Worm (Caenorhabditis elegans): ENCODE results near the gene nhr-173.
A peak's percentile ranks its signal among the peaks of the same experiment; 100 is the strongest.

nhr-173 gene

DNA sequence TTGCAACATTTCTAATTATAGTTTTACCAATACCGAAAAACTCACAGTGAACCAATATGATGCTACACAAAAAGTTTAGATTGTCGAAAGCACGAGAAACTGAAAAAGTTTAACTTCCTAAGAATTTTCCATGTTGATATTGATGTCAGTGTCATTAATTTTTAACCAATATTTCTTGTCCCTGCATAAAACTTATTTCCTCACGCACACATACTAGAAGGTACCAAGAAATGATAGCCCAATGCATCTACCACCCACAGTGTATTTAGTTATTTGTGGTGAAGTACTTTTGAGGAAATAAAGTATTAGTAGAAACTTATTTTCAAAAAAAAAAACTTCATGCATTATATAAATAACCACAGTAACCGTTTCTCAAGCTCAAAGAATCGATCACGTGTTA, 23.9 kb upstream of the nhr-173 start, which contains the start of gene aexr-2:
TSS of gene aexr-2 (minus strand) at position 101 of the 400 bp plus-strand sequence.
- TF ChIP-seq ztf-11 (tag; optimal IDR thresholded peaks at IDR 0.05) = no peak
- TF ChIP-seq mdl-1 (tag; optimal IDR thresholded peaks at IDR 0.05) = no peak
- TF ChIP-seq mbf-1 (tag; optimal IDR thresholded peaks at IDR 0.05) = no peak
- TF ChIP-seq sma-9 (GFP tag; optimal IDR thresholded peaks at IDR 0.05) = no peak
- no peak for TF ChIP-seq sma-9 (tag; optimal IDR thresholded peaks at IDR 0.05)
- no peak for TF ChIP-seq peb-1 (tag; optimal IDR thresholded peaks at IDR 0.05)
- no peak for TF ChIP-seq ama-1 (optimal IDR thresholded peaks at IDR 0.05)
- TF ChIP-seq Y55F3AM.14 (GFP tag; optimal IDR thresholded peaks at IDR 0.05) = no peak
- TF ChIP-seq blmp-1 (tag; optimal IDR thresholded peaks at IDR 0.05; ENCODE audit: insufficient read depth) = no peak
- TF ChIP-seq lin-39 (tag; optimal IDR thresholded peaks at IDR 0.05) = no peak
- no peak for TF ChIP-seq egl-27 (tag; optimal IDR thresholded peaks at IDR 0.05)
- no peak for TF ChIP-seq unc-55 (GFP tag; optimal IDR thresholded peaks at IDR 0.05)
- TF ChIP-seq R02D3.7 (tag; optimal IDR thresholded peaks at IDR 0.05) = no peak
- no peak for TF ChIP-seq lin-13 (GFP tag; optimal IDR thresholded peaks at IDR 0.05)
- no peak for TF ChIP-seq nhr-21 (tag; optimal IDR thresholded peaks at IDR 0.05)

- no peak for TF ChIP-seq crh-2 (tag; optimal IDR thresholded peaks at IDR 0.05)
- no peak for TF ChIP-seq zag-1 (tag; optimal IDR thresholded peaks at IDR 0.05)
- TF ChIP-seq R02D3.7 (tag; optimal IDR thresholded peaks at IDR 0.05) = no peak
- TF ChIP-seq sem-4 (tag; optimal IDR thresholded peaks at IDR 0.05) = no peak
- no peak for TF ChIP-seq blmp-1 (tag; optimal IDR thresholded peaks at IDR 0.05; ENCODE audit: insufficient read depth)
- no peak for TF ChIP-seq nhr-10 (tag; optimal IDR thresholded peaks at IDR 0.05)
- TF ChIP-seq sma-3 (GFP tag; optimal IDR thresholded peaks at IDR 0.05) = no peak
- TF ChIP-seq nhr-12 (tag; optimal IDR thresholded peaks at IDR 0.05) = no peak
Observed at ce11 chrX:6635173-6635572, 20.2 kb upstream of the nhr-173 start, which contains the start of gene aexr-1. TSS of gene aexr-1 (minus strand) at chrX:6635273.

DNA sequence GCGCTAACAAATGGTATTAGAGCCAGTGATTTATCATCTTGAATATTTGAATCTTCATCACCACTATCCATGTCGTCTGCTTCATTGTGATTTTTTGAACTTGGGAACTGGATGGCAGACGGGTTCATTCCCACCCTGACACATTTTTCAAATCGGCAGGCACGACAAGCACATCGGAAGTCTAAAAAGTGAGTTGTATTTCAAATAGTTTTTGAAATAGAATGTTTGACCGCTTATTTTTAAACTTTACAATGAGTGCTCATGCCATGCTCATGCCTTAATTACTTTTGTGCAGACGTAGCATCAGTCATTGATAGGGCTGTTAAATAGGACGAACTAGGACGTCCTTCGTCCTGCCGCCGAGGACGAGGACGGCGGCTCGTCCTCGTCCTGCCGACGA, 17.4 kb upstream of the nhr-173 start:
- TF ChIP-seq nhr-6 (tag; optimal IDR thresholded peaks at IDR 0.05) = no peak
- TF ChIP-seq lsy-2 (tag; optimal IDR thresholded peaks at IDR 0.05) = no peak
- no peak for TF ChIP-seq sem-4 (tag; optimal IDR thresholded peaks at IDR 0.05)
- no peak for TF ChIP-seq ztf-11 (tag; optimal IDR thresholded peaks at IDR 0.05)
- TF ChIP-seq blmp-1 (tag; optimal IDR thresholded peaks at IDR 0.05; ENCODE audit: insufficient read depth) = no peak
- TF ChIP-seq unc-62 (GFP tag; optimal IDR thresholded peaks at IDR 0.05) = no peak
- no peak for TF ChIP-seq lin-11 (tag; optimal IDR thresholded peaks at IDR 0.05)
- TF ChIP-seq nhr-11 (tag; optimal IDR thresholded peaks at IDR 0.05) = no peak
- no peak for TF ChIP-seq peb-1 (tag; optimal IDR thresholded peaks at IDR 0.05)
- TF ChIP-seq gmeb-1 (tag; optimal IDR thresholded peaks at IDR 0.05) = no peak
- TF ChIP-seq F13H6.1 (tag; optimal IDR thresholded peaks at IDR 0.05) = no peak
- TF ChIP-seq dmd-4 (tag; optimal IDR thresholded peaks at IDR 0.05) = no peak
- no peak for TF ChIP-seq aly-2 (tag; optimal IDR thresholded peaks at IDR 0.05)
- TF ChIP-seq elt-3 (tag; optimal IDR thresholded peaks at IDR 0.05) = no peak
- TF ChIP-seq sma-3 (GFP tag; optimal IDR thresholded peaks at IDR 0.05) = no peak
- no peak for TF ChIP-seq ztf-4 (tag; optimal IDR thresholded peaks at IDR 0.05)

- TF ChIP-seq sem-4 (tag; optimal IDR thresholded peaks at IDR 0.05) = no peak
- peak; percentile 70 for TF ChIP-seq sma-3 (GFP tag; optimal IDR thresholded peaks at IDR 0.05)
- no peak for TF ChIP-seq alr-1 (tag; optimal IDR thresholded peaks at IDR 0.05)
- no peak for TF ChIP-seq nhr-129 (tag; optimal IDR thresholded peaks at IDR 0.05)
- no peak for TF ChIP-seq unc-55 (GFP tag; optimal IDR thresholded peaks at IDR 0.05)
- TF ChIP-seq mdl-1 (tag; optimal IDR thresholded peaks at IDR 0.05) = no peak
- TF ChIP-seq ztf-4 (tag; optimal IDR thresholded peaks at IDR 0.05) = peak; percentile 27
- peak; percentile 86 for TF ChIP-seq fos-1 (tag; optimal IDR thresholded peaks at IDR 0.05)
- no peak for TF ChIP-seq elt-3 (tag; optimal IDR thresholded peaks at IDR 0.05)
- no peak for TF ChIP-seq lsy-2 (tag; optimal IDR thresholded peaks at IDR 0.05)
- TF ChIP-seq blmp-1 (tag; optimal IDR thresholded peaks at IDR 0.05; ENCODE audit: insufficient read depth) = peak; percentile 48
- no peak for TF ChIP-seq nhr-10 (tag; optimal IDR thresholded peaks at IDR 0.05)
- TF ChIP-seq nhr-6 (tag; optimal IDR thresholded peaks at IDR 0.05) = no peak
- no peak for TF ChIP-seq unc-39 (tag; optimal IDR thresholded peaks at IDR 0.05)
- peak; percentile 22 for TF ChIP-seq gmeb-1 (tag; optimal IDR thresholded peaks at IDR 0.05)
- TF ChIP-seq snpc-4 (tag; optimal IDR thresholded peaks at IDR 0.05) = no peak
- peak; percentile 84 for TF ChIP-seq sma-9 (GFP tag; optimal IDR thresholded peaks at IDR 0.05)
- TF ChIP-seq sma-9 (tag; optimal IDR thresholded peaks at IDR 0.05) = no peak
- no peak for TF ChIP-seq ZK546.5 (tag; optimal IDR thresholded peaks at IDR 0.05)
- TF ChIP-seq skn-1 (tag; optimal IDR thresholded peaks at IDR 0.05) = no peak
- TF ChIP-seq mbf-1 (tag; optimal IDR thresholded peaks at IDR 0.05) = no peak
- peak; percentile 13 for TF ChIP-seq nhr-21 (tag; optimal IDR thresholded peaks at IDR 0.05)
- no peak for TF ChIP-seq nhr-11 (tag; optimal IDR thresholded peaks at IDR 0.05)
- no peak for TF ChIP-seq Y55F3AM.14 (GFP tag; optimal IDR thresholded peaks at IDR 0.05)
- no peak for TF ChIP-seq F13H6.1 (tag; optimal IDR thresholded peaks at IDR 0.05)
- no peak for TF ChIP-seq ztf-1 (GFP tag; conservative IDR thresholded peaks at IDR 0.05)
- no peak for TF ChIP-seq lin-13 (GFP tag; optimal IDR thresholded peaks at IDR 0.05)
- no peak for TF ChIP-seq elt-1 (tag; optimal IDR thresholded peaks at IDR 0.05)
- no peak for TF ChIP-seq nhr-237 (tag; optimal IDR thresholded peaks at IDR 0.05)
- TF ChIP-seq crh-2 (tag; optimal IDR thresholded peaks at IDR 0.05) = peak; percentile 48
- TF ChIP-seq ceh-82 (tag; optimal IDR thresholded peaks at IDR 0.05) = no peak
- TF ChIP-seq nhr-25 (tag; optimal IDR thresholded peaks at IDR 0.05) = peak; percentile 67
- TF ChIP-seq peb-1 (tag; optimal IDR thresholded peaks at IDR 0.05) = no peak
- TF ChIP-seq mab-5 (tag; optimal IDR thresholded peaks at IDR 0.05) = no peak
- TF ChIP-seq lin-39 (tag; optimal IDR thresholded peaks at IDR 0.05) = no peak
Observed at ce11 chrX:6638985-6639573, 16.2 kb upstream of the nhr-173 start.
